Worm (Caenorhabditis elegans) whole organism, mixed stage, embryonic: Measurements from ENCODE around the gene etc-1.

Experiments used
- bed-3 ChIP-seq: fragments of 200-800 bp; sonication (Bioruptor generic); optimal IDR thresholded peaks from 3 replicates; lab custom pipeline; 2018; ENCODE audit warnings: mild to moderate bottlenecking, missing genetic modification characterization, moderate library complexity, missing compliant biosample characterization
- elt-3 ChIP-seq: fragments of 150-350 bp; optimal IDR thresholded peaks from 2 replicates; lab custom pipeline; 2014; ENCODE audit warnings: missing biosample characterization, missing genetic modification characterization

- no peak for TF ChIP-seq elt-3 (tag; lab: Kevin White, UChicago)
- TF ChIP-seq bed-3 (GFP tag; lab: Kevin White, UChicago), result no peak
Measured at ce11 chrII:8630088-8630487, 34.5 kb upstream of the etc-1 start, which contains the start of gene T22C8.6.
